Worm (Caenorhabditis elegans) whole organism, L3 larva: ENCODE measurements around the gene K08E4.7.
A peak's percentile ranks its signal among the peaks of the same experiment; 100 is the strongest.

Source experiments
- R02D3.7 ChIP-seq: fragments of 150-350 bp; optimal IDR thresholded peaks from 2 replicates; lab custom pipeline; 2014; ENCODE audit warnings: missing biosample characterization, missing genetic modification characterization
- ZK546.5 ChIP-seq: sonication (generic microtip); optimal IDR thresholded peaks from 2 replicates; lab custom pipeline; 2017; ENCODE audit warnings: missing biosample characterization, missing genetic modification characterization
- ceh-16 ChIP-seq: sonication (generic microtip); optimal IDR thresholded peaks from 2 replicates; lab custom pipeline; 2017; ENCODE audit warnings: missing biosample characterization, missing genetic modification characterization
- ceh-28 ChIP-seq: fragments of 150-350 bp; optimal IDR thresholded peaks from 2 replicates; lab custom pipeline; 2014; ENCODE audit warnings: missing biosample characterization, missing genetic modification reagents, missing genetic modification characterization
- ceh-82 ChIP-seq: fragments of 150-350 bp; optimal IDR thresholded peaks from 2 replicates; lab custom pipeline; 2014; ENCODE audit warnings: missing biosample characterization, missing genetic modification characterization
- ceh-9 ChIP-seq: sonication (generic microtip); optimal IDR thresholded peaks from 2 replicates; lab custom pipeline; 2018; ENCODE audit warnings: missing biosample characterization, missing genetic modification characterization
- daf-12 ChIP-seq: fragments of 150-350 bp; optimal IDR thresholded peaks from 2 replicates; lab custom pipeline; 2014; ENCODE audit warnings: missing biosample characterization, missing genetic modification reagents, missing genetic modification characterization
- egl-27 ChIP-seq: sonication (generic microtip); optimal IDR thresholded peaks from 4 replicates; lab custom pipeline; 2017; ENCODE audit warnings: missing biosample characterization, missing genetic modification reagents, missing genetic modification characterization
- egl-5 ChIP-seq: fragments of 150-350 bp; optimal IDR thresholded peaks from 2 replicates; lab custom pipeline; 2017; ENCODE audit warnings: missing biosample characterization, missing genetic modification reagents, missing genetic modification characterization, inconsistent platforms
- elt-1 ChIP-seq: fragments of 150-350 bp; optimal IDR thresholded peaks from 2 replicates; lab custom pipeline; 2014; ENCODE audit warnings: missing biosample characterization, missing genetic modification characterization
- elt-2 ChIP-seq: sonication (generic microtip); optimal IDR thresholded peaks from 2 replicates; lab custom pipeline; 2016; ENCODE audit warnings: missing genetic modification reagents, mild to moderate bottlenecking, missing genetic modification characterization, missing compliant biosample characterization
- elt-3 ChIP-seq, 3 experiments: fragments of 150-350 bp in 1 of 3; sonication (generic microtip) in 2 of 3; optimal IDR thresholded peaks; 2 replicates in 2 of 3; 4 replicates in 1 of 3; lab custom pipeline; 2014 to 2017; ENCODE audit warnings: missing biosample characterization in 3 of 3, missing genetic modification characterization in 3 of 3
- eor-1 ChIP-seq, 2 experiments: fragments of 150-350 bp; optimal IDR thresholded peaks; 2 replicates each; lab custom pipeline; 2014 to 2018; ENCODE audit warnings: missing biosample characterization in 2 of 2, missing genetic modification characterization in 2 of 2
- fkh-10 ChIP-seq: sonication (generic microtip); optimal IDR thresholded peaks from 2 replicates; lab custom pipeline; 2017; ENCODE audit warnings: missing biosample characterization, missing genetic modification reagents, missing genetic modification characterization
- fos-1 ChIP-seq: fragments of 150-350 bp; optimal IDR thresholded peaks from 2 replicates; lab custom pipeline; 2014; ENCODE audit warnings: missing biosample characterization, missing genetic modification characterization
- hmg-11 ChIP-seq: sonication (generic microtip); optimal IDR thresholded peaks from 2 replicates; lab custom pipeline; 2016; ENCODE audit warnings: missing genetic modification characterization, missing compliant biosample characterization
- jun-1 ChIP-seq: fragments of 150-350 bp; optimal IDR thresholded peaks from 2 replicates; lab custom pipeline; 2014; ENCODE audit warnings: missing biosample characterization, missing genetic modification reagents, missing genetic modification characterization
- lin-15B ChIP-seq: fragments of 150-350 bp; optimal IDR thresholded peaks from 2 replicates; lab custom pipeline; 2014; ENCODE audit warnings: missing biosample characterization, missing genetic modification characterization
- lin-39 ChIP-seq: fragments of 150-350 bp; optimal IDR thresholded peaks from 2 replicates; lab custom pipeline; 2018; ENCODE audit warnings: missing biosample characterization, missing genetic modification reagents, missing genetic modification characterization
- lsy-12 ChIP-seq: sonication (generic microtip); optimal IDR thresholded peaks from 2 replicates; lab custom pipeline; 2016; ENCODE audit warnings: mild to moderate bottlenecking, missing genetic modification characterization, missing compliant biosample characterization
- mml-1 ChIP-seq: fragments of 150-350 bp; sonication (generic microtip); optimal IDR thresholded peaks from 3 replicates; lab custom pipeline; 2014; ENCODE audit warnings: missing biosample characterization, missing genetic modification characterization
- nfya-1 ChIP-seq: sonication (generic microtip); optimal IDR thresholded peaks from 2 replicates; lab custom pipeline; 2017; ENCODE audit warnings: missing genetic modification characterization, mild to moderate bottlenecking, missing compliant biosample characterization, antibody characterized with exemption, moderate library complexity; ENCODE audit not compliant: insufficient read depth
- nhr-11 ChIP-seq: fragments of 150-350 bp; optimal IDR thresholded peaks from 2 replicates; lab custom pipeline; 2014; ENCODE audit warnings: missing biosample characterization, missing genetic modification characterization
- nhr-12 ChIP-seq: fragments of 150-350 bp; optimal IDR thresholded peaks from 2 replicates; lab custom pipeline; 2014; ENCODE audit warnings: missing biosample characterization, missing genetic modification characterization
- nhr-23 ChIP-seq: fragments of 150-350 bp; optimal IDR thresholded peaks from 2 replicates; lab custom pipeline; 2014; ENCODE audit warnings: missing biosample characterization, missing genetic modification reagents, missing genetic modification characterization
- nhr-237 ChIP-seq: fragments of 150-350 bp; optimal IDR thresholded peaks from 2 replicates; lab custom pipeline; 2014; ENCODE audit warnings: missing biosample characterization, missing genetic modification characterization
- nhr-25 ChIP-seq: sonication (generic microtip); optimal IDR thresholded peaks from 2 replicates; lab custom pipeline; 2017; ENCODE audit warnings: missing biosample characterization, missing genetic modification characterization
- nhr-43 ChIP-seq: sonication (generic microtip); optimal IDR thresholded peaks from 2 replicates; lab custom pipeline; 2016; ENCODE audit warnings: mild to moderate bottlenecking, missing genetic modification characterization, missing compliant biosample characterization; ENCODE audit not compliant: poor library complexity, severe bottlenecking
- nhr-67 ChIP-seq: fragments of 150-350 bp; optimal IDR thresholded peaks from 2 replicates; lab custom pipeline; 2014; ENCODE audit warnings: missing biosample characterization, missing genetic modification characterization
- nhr-76 ChIP-seq: fragments of 150-350 bp; sonication (generic microtip); optimal IDR thresholded peaks from 5 replicates; lab custom pipeline; 2014; ENCODE audit warnings: missing biosample characterization, missing genetic modification characterization
- nhr-77 ChIP-seq: fragments of 150-350 bp; optimal IDR thresholded peaks from 2 replicates; lab custom pipeline; 2014; ENCODE audit warnings: missing biosample characterization, missing genetic modification characterization
- pha-4 ChIP-seq: fragments of 150-350 bp; optimal IDR thresholded peaks from 2 replicates; lab custom pipeline; 2014; ENCODE audit warnings: missing biosample characterization, missing genetic modification reagents, missing genetic modification characterization
- pqm-1 ChIP-seq: fragments of 150-350 bp; optimal IDR thresholded peaks from 2 replicates; lab custom pipeline; 2017; ENCODE audit warnings: missing biosample characterization, missing genetic modification characterization, inconsistent platforms
- snpc-4 ChIP-seq: fragments of 150-350 bp; optimal IDR thresholded peaks from 2 replicates; lab custom pipeline; 2014; ENCODE audit warnings: missing biosample characterization, missing genetic modification characterization
- tbx-2 ChIP-seq: sonication (generic microtip); optimal IDR thresholded peaks from 2 replicates; lab custom pipeline; 2016; ENCODE audit warnings: mild to moderate bottlenecking, missing genetic modification characterization, missing compliant biosample characterization
- unc-39 ChIP-seq: sonication (generic microtip); optimal IDR thresholded peaks from 4 replicates; lab custom pipeline; 2017; ENCODE audit warnings: missing biosample characterization, missing genetic modification characterization
- unc-62 ChIP-seq: fragments of 150-350 bp; sonication (generic microtip); optimal IDR thresholded peaks from 4 replicates; lab custom pipeline; 2014; ENCODE audit warnings: missing biosample characterization, missing genetic modification reagents, missing genetic modification characterization
- zag-1 ChIP-seq: fragments of 150-350 bp; optimal IDR thresholded peaks from 2 replicates; lab custom pipeline; 2014; ENCODE audit warnings: missing biosample characterization, missing genetic modification characterization
- ztf-11 ChIP-seq: fragments of 150-350 bp; optimal IDR thresholded peaks from 2 replicates; lab custom pipeline; 2014; ENCODE audit warnings: missing biosample characterization, missing genetic modification characterization
- ztf-4 ChIP-seq: fragments of 150-350 bp; optimal IDR thresholded peaks from 2 replicates; lab custom pipeline; 2014; ENCODE audit warnings: missing biosample characterization, missing genetic modification characterization

Gene K08E4.7

ce11 chrIV:12075497-12075896 lies at the start of gene K08E4.7:
Gene K08E4.7 (plus strand): TSS chrIV:12075797.
- TF ChIP-seq mml-1 (tag; lab: Kevin White, UChicago): no peak
- TF ChIP-seq fkh-10 (GFP tag; lab: Kevin White, UChicago): no peak
- TF ChIP-seq nhr-12 (tag; lab: Kevin White, UChicago): no peak
- no peak for TF ChIP-seq nhr-67 (tag; lab: Kevin White, UChicago)
- no peak for TF ChIP-seq ceh-28 (tag; lab: Kevin White, UChicago)
- no peak for TF ChIP-seq R02D3.7 (tag; lab: Kevin White, UChicago)
- TF ChIP-seq pha-4 (tag; lab: Kevin White, UChicago): no peak
- TF ChIP-seq egl-5 (tag; lab: Kevin White, UChicago): no peak
- no peak for TF ChIP-seq lsy-12 (tag; lab: Kevin White, UChicago)

DNA sequence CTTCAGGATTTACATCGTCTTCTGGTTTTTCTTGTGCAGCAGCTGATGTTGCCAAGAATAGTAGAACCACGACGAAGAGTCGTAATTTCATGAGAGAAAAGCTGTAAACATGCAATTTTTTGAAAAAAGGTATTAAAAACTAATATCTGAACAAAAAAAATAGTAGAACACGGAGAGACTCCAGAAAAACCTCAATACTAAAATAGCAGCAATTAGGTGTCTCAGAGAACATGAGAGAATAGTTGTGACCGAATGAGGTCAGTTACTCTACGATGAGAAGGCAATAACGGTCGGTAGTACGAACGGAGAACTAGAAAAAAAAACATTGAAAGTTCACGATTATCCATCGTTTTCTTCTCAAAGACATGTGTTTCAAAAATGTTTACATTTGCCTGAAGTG lies 46.5 kb upstream of the K08E4.7 start, which contains the start of gene tgn-38:
tgn-38 (minus strand) TSS at position 101 of the 400 bp plus-strand sequence.
- TF ChIP-seq fos-1 (tag; lab: Kevin White, UChicago): no peak
- no peak for TF ChIP-seq nhr-76 (tag; lab: Kevin White, UChicago)
- no peak for TF ChIP-seq ceh-28 (tag; lab: Kevin White, UChicago)
- no peak for TF ChIP-seq fkh-10 (GFP tag; lab: Kevin White, UChicago)
- TF ChIP-seq ZK546.5 (tag; lab: Kevin White, UChicago): no peak
- no peak for TF ChIP-seq nhr-237 (tag; lab: Kevin White, UChicago)
- no peak for TF ChIP-seq ceh-9 (tag; lab: Kevin White, UChicago)
- no peak for TF ChIP-seq ztf-4 (tag; lab: Kevin White, UChicago)
- TF ChIP-seq pha-4 (tag; lab: Kevin White, UChicago): no peak
- no peak for TF ChIP-seq lin-15B (tag; lab: Kevin White, UChicago)
- TF ChIP-seq ceh-82 (tag; lab: Kevin White, UChicago): no peak
- no peak for TF ChIP-seq elt-2
- TF ChIP-seq mml-1 (tag; lab: Kevin White, UChicago): no peak
- no peak for TF ChIP-seq ceh-16
- TF ChIP-seq nhr-23 (tag; lab: Kevin White, UChicago): no peak
- no peak for TF ChIP-seq nhr-43 (tag; lab: Kevin White, UChicago)

ce11 chrIV:12029722-12030182 lies 45.8 kb upstream of the K08E4.7 start, which contains the start of gene T12G3.11:
Gene T12G3.11 (minus strand): TSS chrIV:12029772.
- TF ChIP-seq mml-1 (tag; lab: Kevin White, UChicago) (no peak), lsy-12 (tag; lab: Kevin White, UChicago) (no peak), daf-12 (tag; lab: Kevin White, UChicago) (no peak), nhr-25 (tag; lab: Kevin White, UChicago) (peak; percentile 8), elt-2 (no peak), unc-62 (GFP tag; lab: Kevin White, UChicago) (no peak), lin-39 (tag; lab: Kevin White, UChicago) (no peak), hmg-11 (peak; percentile 40), nhr-23 (tag; lab: Kevin White, UChicago) (peak; percentile 14), ceh-9 (tag; lab: Kevin White, UChicago) (no peak), nfya-1 (tag; lab: Kevin White, UChicago) (peak; percentile 50), nhr-11 (tag; lab: Kevin White, UChicago) (no peak), snpc-4 (peak; percentile 26), jun-1 (tag; lab: Kevin White, UChicago) (no peak), pha-4 (tag; lab: Kevin White, UChicago) (peak; percentile 46), nhr-77 (tag; lab: Kevin White, UChicago) (no peak), ztf-4 (tag; lab: Kevin White, UChicago) (no peak), egl-5 (tag; lab: Kevin White, UChicago) (peak; percentile 29), lin-15B (tag; lab: Kevin White, UChicago) (peak; percentile 67), nhr-12 (tag; lab: Kevin White, UChicago) (no peak), elt-3 (tag; optimal IDR thresholded peaks at IDR 0.05; lab: Kevin White, UChicago) (no peak)
- TF ChIP-seq, all 47 proteins: peak for 8

- no peak for TF ChIP-seq egl-27 (tag; lab: Kevin White, UChicago)
- TF ChIP-seq ztf-11 (tag; lab: Kevin White, UChicago): no peak
- TF ChIP-seq daf-12 (tag; lab: Kevin White, UChicago): no peak
- TF ChIP-seq elt-1 (tag; lab: Kevin White, UChicago): no peak
- no peak for TF ChIP-seq pqm-1 (tag; lab: Kevin White, UChicago)
- no peak for TF ChIP-seq lin-39 (tag; lab: Kevin White, UChicago)
- no peak for TF ChIP-seq zag-1
- no peak for TF ChIP-seq unc-62 (GFP tag; lab: Kevin White, UChicago)
- TF ChIP-seq tbx-2 (tag; lab: Kevin White, UChicago): no peak
- no peak for TF ChIP-seq ceh-9 (tag; lab: Kevin White, UChicago)
- no peak for TF ChIP-seq eor-1 (tag; optimal IDR thresholded peaks at IDR 0.05; lab: Kevin White, UChicago)
- no peak for TF ChIP-seq unc-39
- no peak for TF ChIP-seq pha-4 (tag; lab: Kevin White, UChicago)
- no peak for TF ChIP-seq jun-1 (tag; lab: Kevin White, UChicago)
Observed at ce11 chrIV:12031003-12031402, 44.6 kb upstream of the K08E4.7 start, which contains the start of the genes T12G3.6 and mrpl-51. Gene T12G3.6 (minus strand): TSS chrIV:12031271. Gene mrpl-51 (plus strand): TSS chrIV:12031324.
